Worm (Caenorhabditis elegans): ENCODE results near the gene D2096.12.

DNA sequence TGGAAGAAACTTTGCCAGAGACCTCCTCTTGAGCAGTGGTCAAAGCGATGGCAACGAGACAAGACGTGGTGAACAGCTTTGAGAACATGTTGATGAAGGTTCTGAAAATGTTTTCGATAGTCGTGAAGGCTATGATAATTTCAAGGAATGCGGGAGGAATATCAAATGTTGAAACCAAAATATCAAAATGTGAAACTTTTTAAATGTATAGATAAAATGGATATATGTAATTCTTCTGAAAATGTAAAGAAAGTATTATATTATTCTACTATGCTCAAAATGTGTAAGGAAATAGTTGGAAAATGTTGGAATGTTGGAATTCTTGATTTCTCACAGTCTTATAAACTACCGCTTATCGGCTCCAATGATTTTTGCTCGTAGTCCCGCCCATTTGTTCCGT, 5.9 kb downstream of the D2096.12 start, which contains the start of gene D2096.6:
- TF ChIP-seq W03F9.2 (tag; optimal IDR thresholded peaks at IDR 0.05) (no peak), him-1 (tag; optimal IDR thresholded peaks at IDR 0.05) (no peak), dao-5 (tag; optimal IDR thresholded peaks at IDR 0.05) (no peak)

All from whole organism, L4/young adult.